Worm (Caenorhabditis elegans): ENCODE results near the gene bpnt-1.

DNA sequence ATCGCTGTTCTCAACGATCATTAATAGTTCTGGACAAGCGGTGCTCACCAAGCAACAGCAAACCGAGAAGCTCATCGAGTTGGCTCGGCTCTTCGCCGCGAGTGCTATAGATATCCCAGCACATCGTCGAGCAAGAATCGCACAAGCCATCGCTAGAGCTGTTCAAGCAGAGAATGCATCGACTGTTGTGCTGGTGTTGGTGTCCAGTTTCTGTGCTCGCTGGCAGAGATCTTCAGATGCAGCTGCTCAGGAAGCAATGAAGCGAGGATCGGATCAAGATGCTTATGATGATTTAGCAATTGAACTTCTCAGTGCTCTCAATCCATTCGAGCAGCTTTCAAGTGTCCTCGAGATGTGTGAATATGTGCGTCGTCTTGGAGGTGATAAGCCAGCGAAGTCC, 8.1 kb downstream of the bpnt-1 start:
- no peak for TF ChIP-seq tab-1 (GFP tag; IDR thresholded peaks at IDR 0.05)
- no peak for TF ChIP-seq flt-1 (GFP tag; IDR thresholded peaks at IDR 0.05)
- no peak for TF ChIP-seq med-1 (GFP tag; optimal IDR thresholded peaks at IDR 0.05; ENCODE audit: insufficient read depth)
- TF ChIP-seq ztf-23 (GFP tag; IDR thresholded peaks at IDR 0.05) = no peak
- TF ChIP-seq ztf-29 (GFP tag; IDR thresholded peaks at IDR 0.05) = no peak
